Fruit fly (Drosophila melanogaster): ENCODE results near the gene vrs.

DNA sequence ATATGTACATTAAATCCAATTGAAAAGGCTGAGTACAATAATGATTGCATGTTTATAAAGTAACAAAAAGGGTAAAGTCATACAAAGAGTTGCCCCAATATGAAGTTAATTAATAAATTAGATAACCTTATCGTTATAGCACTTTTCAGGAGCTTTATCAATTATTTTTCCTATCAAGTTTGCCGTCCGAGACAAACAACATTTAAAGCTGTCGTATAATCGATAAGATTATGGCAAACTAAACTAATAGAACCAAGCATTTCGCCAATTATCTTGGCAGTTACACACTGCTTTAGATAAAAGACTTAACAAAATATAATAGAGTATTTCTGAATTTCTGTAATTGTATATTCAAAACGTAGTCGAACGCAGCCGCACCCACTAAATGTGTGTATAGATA lies 42.3 kb upstream of the vrs start:
- no peak for TF ChIP-seq Hr96 (GFP tag; optimal IDR thresholded peaks at IDR 0.05)
- no peak for TF ChIP-seq bab1 (GFP tag; optimal IDR thresholded peaks at IDR 0.05)
- no peak for TF ChIP-seq pad (GFP tag; optimal IDR thresholded peaks at IDR 0.05)
- no peak for TF ChIP-seq tj (GFP tag; optimal IDR thresholded peaks at IDR 0.05)
- TF ChIP-seq CG14711 (tag; optimal IDR thresholded peaks at IDR 0.05), result no peak
- no peak for TF ChIP-seq ovo (GFP tag; optimal IDR thresholded peaks at IDR 0.05)
